Fruit fly (Drosophila melanogaster): Measurements from ENCODE around the gene Or85e.

Gene Or85e

dm6 chr3R:8676560-8677000 lies 40.9 kb upstream of the Or85e start, which contains the start of the genes Unc50, CG11755 and CG8043 (continued):
- TF ChIP-seq ftz-f1 (GFP tag; optimal IDR thresholded peaks at IDR 0.05) (no peak), Ravus (GFP tag; IDR thresholded peaks at IDR 0.05) (peak; percentile 10; the same call in 1 of the 2 replicates), CG17328 (GFP tag; IDR thresholded peaks at IDR 0.05) (0 out of 2 replicates have a peak, but pooled peaks have one; percentile 7), shn (GFP tag; optimal IDR thresholded peaks at IDR 0.05) (peak; percentile 45), Elba2 (GFP tag; optimal IDR thresholded peaks at IDR 0.05) (no peak), CG10431 (GFP tag; optimal IDR thresholded peaks at IDR 0.05) (peak; percentile 30), ab (GFP tag; optimal IDR thresholded peaks at IDR 0.05) (no peak), MESR4 (GFP tag; optimal IDR thresholded peaks at IDR 0.05) (peak; percentile 8), cwo (GFP tag; optimal IDR thresholded peaks at IDR 0.05) (peak; percentile 49), CG9727 (GFP tag; optimal IDR thresholded peaks at IDR 0.05) (peak; percentile 82), CG11093 (GFP tag; IDR thresholded peaks at IDR 0.05) (peak; percentile 73; the same call in 2 of the 3 replicates), sc (optimal IDR thresholded peaks at IDR 0.05) (no peak), sc (GFP tag; optimal IDR thresholded peaks at IDR 0.05) (peak; percentile 29), Hsf (GFP tag; optimal IDR thresholded peaks at IDR 0.05) (peak; percentile 88), HmgZ (tag; optimal IDR thresholded peaks at IDR 0.05) (peak; percentile 87), Nf-YA (GFP tag; IDR thresholded peaks at IDR 0.05) (no peak), HLHmδ (GFP tag; optimal IDR thresholded peaks at IDR 0.05) (no peak), zen2 (GFP tag; IDR thresholded peaks at IDR 0.05; ENCODE audit: partially characterized antibody) (peak; percentile 95), z (GFP tag; IDR thresholded peaks at IDR 0.05) (no peak), Bdp1 (GFP tag; optimal IDR thresholded peaks at IDR 0.05) (peak; percentile 30), Atf6 (GFP tag; IDR thresholded peaks at IDR 0.05) (peak; percentile 63; the same call in 1 of the 2 replicates), Fer1 (GFP tag; optimal IDR thresholded peaks at IDR 0.05) (no peak), CG18599 (GFP tag; optimal IDR thresholded peaks at IDR 0.05) (no peak), CG14710 (tag; optimal IDR thresholded peaks at IDR 0.05) (peak; percentile 89), CG12219 (GFP tag; optimal IDR thresholded peaks at IDR 0.05) (peak; percentile 35), CG31365 (tag; optimal IDR thresholded peaks at IDR 0.05) (peak; percentile 19), Eip74EF (GFP tag; optimal IDR thresholded peaks at IDR 0.05) (no peak), HHEX (GFP tag; optimal IDR thresholded peaks at IDR 0.05) (peak; percentile 56), Tbp (GFP tag; optimal IDR thresholded peaks at IDR 0.05) (no peak), ro (GFP tag; IDR thresholded peaks at IDR 0.05) (no peak), nom (GFP tag; optimal IDR thresholded peaks at IDR 0.05) (no peak), CG4730 (GFP tag; IDR thresholded peaks at IDR 0.05) (peak; percentile 51), Blimp-1 (GFP tag; optimal IDR thresholded peaks at IDR 0.05) (no peak), sug (tag; optimal IDR thresholded peaks at IDR 0.05) (peak; percentile 88), CG13894 (tag; optimal IDR thresholded peaks at IDR 0.05) (no peak), CG15514 (GFP tag; optimal IDR thresholded peaks at IDR 0.05) (peak; percentile 96), gro (GFP tag; optimal IDR thresholded peaks at IDR 0.05) (peak; percentile 25), wdn (GFP tag; IDR thresholded peaks at IDR 0.05) (0 out of 2 replicates have a peak, but pooled peaks have one; percentile 61), H2.0 (GFP tag; IDR thresholded peaks at IDR 0.05) (peak; percentile 56; the same call in 1 of the 2 replicates), CG18764 (GFP tag; optimal IDR thresholded peaks at IDR 0.05) (peak; percentile 55), Xrp1 (GFP tag; IDR thresholded peaks at IDR 0.05) (peak; percentile 82), sob (GFP tag; IDR thresholded peaks at IDR 0.05) (peak; percentile 81), CG3995 (GFP tag; optimal IDR thresholded peaks at IDR 0.05) (peak; percentile 56), trh (GFP tag; optimal IDR thresholded peaks at IDR 0.05) (peak; percentile 19), D19B (GFP tag; optimal IDR thresholded peaks at IDR 0.05) (peak; percentile 24), vfl (GFP tag; optimal IDR thresholded peaks at IDR 0.05) (peak; percentile 78), stwl (tag; optimal IDR thresholded peaks at IDR 0.05) (no peak), CG13296 (GFP tag; optimal IDR thresholded peaks at IDR 0.05) (peak; percentile 69), CkIIα-i1 (GFP tag; IDR thresholded peaks at IDR 0.05) (no peak), maf-S (GFP tag; optimal IDR thresholded peaks at IDR 0.05) (peak; percentile 72), Ets65A (GFP tag) (peak; percentile 93)

Data from whole organism, embryonic.